Worm (Caenorhabditis elegans) whole organism, mixed stage, embryonic: ENCODE measurements around the gene K09H11.4.

Experiments
- ceh-83 ChIP-seq: fragments of 200-800 bp; sonication (Bioruptor generic); optimal IDR thresholded peaks from 2 replicates; lab custom pipeline; 2018; ENCODE audit warnings: mild to moderate bottlenecking, missing genetic modification characterization, missing compliant biosample characterization
- drap-1 ChIP-seq: fragments of 200-800 bp; sonication (Bioruptor generic); optimal IDR thresholded peaks from 3 replicates; lab custom pipeline; 2018; ENCODE audit warnings: mild to moderate bottlenecking, missing genetic modification characterization, missing compliant biosample characterization
- flh-1 ChIP-seq: fragments of 200-800 bp; sonication (Bioruptor generic); optimal IDR thresholded peaks from 2 replicates; lab custom pipeline; 2018; ENCODE audit warnings: mild to moderate bottlenecking, missing genetic modification characterization, moderate library complexity, missing compliant biosample characterization
- nhr-28 ChIP-seq: fragments of 150-350 bp; optimal IDR thresholded peaks from 2 replicates; lab custom pipeline; 2014; ENCODE audit warnings: missing biosample characterization, missing genetic modification characterization
- nhr-76 ChIP-seq: sonication (generic microtip); optimal IDR thresholded peaks from 2 replicates; lab custom pipeline; 2017; ENCODE audit warnings: missing biosample characterization, missing genetic modification characterization
- pha-4 ChIP-seq: fragments of 150-350 bp; optimal IDR thresholded peaks from 2 replicates; lab custom pipeline; 2018; ENCODE audit warnings: missing biosample characterization, missing genetic modification reagents, missing genetic modification characterization
- tbx-8 ChIP-seq: fragments of 200-800 bp; sonication (Bioruptor generic); optimal IDR thresholded peaks from 2 replicates; lab custom pipeline; 2018; ENCODE audit warnings: mild to moderate bottlenecking, missing genetic modification characterization, moderate library complexity, missing compliant biosample characterization
- unc-39 ChIP-seq: fragments of 150-350 bp; optimal IDR thresholded peaks from 2 replicates; lab custom pipeline; 2014; ENCODE audit warnings: missing biosample characterization, missing genetic modification characterization

- TF ChIP-seq tbx-8 (no peak), flh-1 (GFP tag; lab: Kevin White, UChicago) (no peak), drap-1 (no peak), nhr-28 (tag; lab: Kevin White, UChicago) (no peak), pha-4 (tag; lab: Kevin White, UChicago) (no peak), ceh-83 (GFP tag; lab: Kevin White, UChicago) (no peak), nhr-76 (tag; lab: Kevin White, UChicago) (no peak), unc-39 (tag; lab: Kevin White, UChicago) (no peak)
Measured at ce11 chrV:5712189-5712588, 14.2 kb downstream of the K09H11.4 start.
